Worm (Caenorhabditis elegans) whole organism, L4/young adult: Measurements from ENCODE around the gene M04B2.2.

Experiments used
- W03F9.2 ChIP-seq: fragments of 150-350 bp; optimal IDR thresholded peaks from 2 replicates; lab custom pipeline; 2014; ENCODE audit warnings: missing biosample characterization, missing genetic modification characterization
- him-1 ChIP-seq: sonication (generic microtip); optimal IDR thresholded peaks from 2 replicates; lab custom pipeline; 2016; ENCODE audit warnings: missing genotype, missing genetic modification reagents, missing genetic modification characterization, missing compliant biosample characterization

ce11 chrIV:11569795-11570194 lies 41.9 kb downstream of the M04B2.2 start:
- TF ChIP-seq him-1 (tag; lab: Kevin White, UChicago) (no peak), W03F9.2 (tag; lab: Kevin White, UChicago) (no peak)
